Worm (Caenorhabditis elegans) whole organism, late embryonic: Measurements from ENCODE around the gene slc-30A9.
A peak's percentile ranks its signal among the peaks of the same experiment; 100 is the strongest.

Source experiments
- F13H6.1 ChIP-seq: sonication (generic microtip); optimal IDR thresholded peaks from 2 replicates; lab custom pipeline; 2016; ENCODE audit warnings: missing genetic modification characterization, missing compliant biosample characterization
- ceh-48 ChIP-seq: sonication (generic microtip); optimal IDR thresholded peaks from 2 replicates; lab custom pipeline; 2016; ENCODE audit warnings: missing genetic modification characterization, inconsistent platforms, missing compliant biosample characterization
- ceh-9 ChIP-seq: sonication (generic microtip); optimal IDR thresholded peaks from 2 replicates; lab custom pipeline; 2016; ENCODE audit warnings: mild to moderate bottlenecking, missing genetic modification characterization, inconsistent platforms, missing compliant biosample characterization
- dve-1 ChIP-seq: sonication (generic microtip); optimal IDR thresholded peaks from 2 replicates; lab custom pipeline; 2017; ENCODE audit warnings: antibody characterized with exemption, mild to moderate bottlenecking, missing genetic modification characterization, missing compliant biosample characterization
- elt-2 ChIP-seq: sonication (generic microtip); optimal IDR thresholded peaks from 2 replicates; lab custom pipeline; 2016; ENCODE audit warnings: missing genetic modification reagents, missing genetic modification characterization, missing compliant biosample characterization
- elt-4 ChIP-seq: sonication (generic microtip); optimal IDR thresholded peaks from 2 replicates; lab custom pipeline; 2016; ENCODE audit warnings: missing genetic modification characterization, missing compliant biosample characterization
- fkh-10 ChIP-seq: fragments of 150-350 bp; optimal IDR thresholded peaks from 2 replicates; lab custom pipeline; 2014; ENCODE audit warnings: missing biosample characterization, missing genetic modification reagents, missing genetic modification characterization
- hlh-6 ChIP-seq: sonication (generic microtip); optimal IDR thresholded peaks from 2 replicates; lab custom pipeline; 2016; ENCODE audit warnings: missing genotype, missing genetic modification characterization, missing compliant biosample characterization
- lim-6 ChIP-seq: sonication (generic microtip); optimal IDR thresholded peaks from 2 replicates; lab custom pipeline; 2016; ENCODE audit warnings: missing genetic modification characterization, missing compliant biosample characterization
- nhr-232 ChIP-seq: sonication (generic microtip); optimal IDR thresholded peaks from 2 replicates; lab custom pipeline; 2016; ENCODE audit warnings: missing genetic modification characterization, missing compliant biosample characterization
- odd-2 ChIP-seq: sonication (generic microtip); optimal IDR thresholded peaks from 2 replicates; lab custom pipeline; 2017; ENCODE audit warnings: antibody characterized with exemption, mild to moderate bottlenecking, missing genetic modification characterization, missing compliant biosample characterization
- pha-2 ChIP-seq: sonication (generic microtip); optimal IDR thresholded peaks from 2 replicates; lab custom pipeline; 2017; ENCODE audit warnings: mild to moderate bottlenecking, missing genetic modification characterization, missing compliant biosample characterization
- pros-1 ChIP-seq: fragments of 150-350 bp; optimal IDR thresholded peaks from 2 replicates; lab custom pipeline; 2014; ENCODE audit warnings: missing biosample characterization, missing genetic modification reagents, missing genetic modification characterization
- sox-2 ChIP-seq: fragments of 200-800 bp; sonication (Bioruptor generic); IDR thresholded peaks from 2 replicates; pipeline ENCODE4 v1.3.6; 2022; ENCODE audit warnings: missing genetic modification reagents, missing genetic modification characterization, missing compliant biosample characterization
- sox-4 ChIP-seq: sonication (generic microtip); optimal IDR thresholded peaks from 2 replicates; lab custom pipeline; 2017; ENCODE audit warnings: mild to moderate bottlenecking, missing genetic modification characterization, inconsistent platforms, missing compliant biosample characterization
- tbx-7 ChIP-seq: sonication (generic microtip); optimal IDR thresholded peaks from 2 replicates; lab custom pipeline; 2016; ENCODE audit warnings: missing genotype, missing genetic modification characterization, missing compliant biosample characterization
- unc-55 ChIP-seq: sonication (generic microtip); optimal IDR thresholded peaks from 2 replicates; lab custom pipeline; 2017; ENCODE audit warnings: missing biosample characterization, missing genetic modification reagents, missing genetic modification characterization
- unc-86 ChIP-seq: sonication (generic microtip); optimal IDR thresholded peaks from 2 replicates; lab custom pipeline; 2016; ENCODE audit warnings: missing genetic modification characterization, missing compliant biosample characterization

Gene slc-30A9

DNA sequence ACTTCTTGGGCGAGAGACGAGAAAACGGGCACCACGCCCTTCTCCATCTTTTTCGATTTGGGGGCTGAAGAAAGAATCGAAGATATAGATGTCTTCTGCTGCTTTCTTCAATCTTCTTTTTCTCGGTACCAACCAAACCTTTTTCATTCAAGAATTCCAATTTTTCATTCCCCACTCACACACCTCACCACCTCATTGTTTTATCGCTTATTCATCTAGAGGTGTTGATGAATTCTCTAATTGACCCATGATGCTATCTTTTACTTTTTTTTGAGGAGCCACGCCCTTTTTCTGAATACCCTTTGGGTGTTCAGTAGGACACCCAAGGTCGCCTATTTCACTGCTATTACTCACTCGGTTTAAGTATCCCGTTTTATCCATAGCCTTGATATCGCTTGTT lies 47.1 kb downstream of the slc-30A9 start:
- no peak for TF ChIP-seq fkh-10 (GFP tag; lab: Kevin White, UChicago)
- TF ChIP-seq pros-1 (tag; lab: Kevin White, UChicago): no peak
- TF ChIP-seq ceh-48 (tag; lab: Kevin White, UChicago): no peak
- TF ChIP-seq elt-2 (tag; lab: Kevin White, UChicago): no peak
- TF ChIP-seq elt-4 (tag; lab: Kevin White, UChicago): no peak
- TF ChIP-seq ceh-9 (tag; lab: Kevin White, UChicago): no peak
- no peak for TF ChIP-seq unc-55 (GFP tag; lab: Kevin White, UChicago)
- no peak for TF ChIP-seq hlh-6 (tag; lab: Kevin White, UChicago)
- no peak for TF ChIP-seq tbx-7
- TF ChIP-seq unc-86 (tag; lab: Kevin White, UChicago): no peak
- no peak for TF ChIP-seq sox-2 (GFP tag; lab: Robert Waterston, UW)
- TF ChIP-seq sox-4: no peak
- no peak for TF ChIP-seq pha-2 (tag; lab: Kevin White, UChicago)
- no peak for TF ChIP-seq F13H6.1 (tag; lab: Kevin White, UChicago)
- TF ChIP-seq lim-6 (tag; lab: Kevin White, UChicago): no peak

DNA sequence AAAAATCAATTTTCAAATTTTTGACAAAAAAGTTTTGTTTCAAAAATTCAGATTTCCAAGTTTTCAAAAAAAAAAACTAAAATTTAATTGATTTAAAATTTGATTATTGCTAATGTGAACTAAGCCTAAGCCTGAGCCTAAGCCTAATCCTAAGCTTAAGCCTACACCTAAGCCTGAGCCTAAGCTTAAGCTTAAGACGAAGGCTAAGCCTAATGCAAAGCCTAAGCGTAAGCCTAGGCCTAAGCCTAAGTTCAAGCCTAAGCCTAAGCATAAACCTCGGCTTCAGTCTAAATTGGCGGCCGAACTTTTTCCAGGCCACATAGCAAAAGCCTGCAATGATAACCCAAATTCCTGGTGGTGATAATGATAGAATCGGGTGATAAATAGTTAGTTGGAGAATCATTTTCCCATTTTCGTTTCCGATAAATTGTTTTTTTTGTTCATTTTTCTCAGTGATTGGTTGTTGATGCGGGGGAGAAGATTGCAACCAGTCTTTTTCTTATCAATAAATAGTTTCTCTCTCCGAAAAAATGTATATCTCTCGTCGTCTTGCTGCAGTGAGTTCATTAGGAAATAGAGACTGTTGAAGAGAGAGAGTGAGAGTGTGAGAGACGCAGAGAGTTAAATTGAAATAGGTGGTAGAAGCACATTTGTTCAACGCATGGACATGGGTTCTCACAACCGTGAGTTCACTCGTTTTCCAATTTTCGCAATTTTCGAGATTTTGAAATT lies 51.3 kb downstream of the slc-30A9 start:
- TF ChIP-seq ceh-48 (tag; lab: Kevin White, UChicago): no peak
- TF ChIP-seq odd-2: no peak
- TF ChIP-seq dve-1: peak; percentile 52
- TF ChIP-seq elt-2 (tag; lab: Kevin White, UChicago): no peak
- TF ChIP-seq, all 69 proteins: peak for 1

DNA sequence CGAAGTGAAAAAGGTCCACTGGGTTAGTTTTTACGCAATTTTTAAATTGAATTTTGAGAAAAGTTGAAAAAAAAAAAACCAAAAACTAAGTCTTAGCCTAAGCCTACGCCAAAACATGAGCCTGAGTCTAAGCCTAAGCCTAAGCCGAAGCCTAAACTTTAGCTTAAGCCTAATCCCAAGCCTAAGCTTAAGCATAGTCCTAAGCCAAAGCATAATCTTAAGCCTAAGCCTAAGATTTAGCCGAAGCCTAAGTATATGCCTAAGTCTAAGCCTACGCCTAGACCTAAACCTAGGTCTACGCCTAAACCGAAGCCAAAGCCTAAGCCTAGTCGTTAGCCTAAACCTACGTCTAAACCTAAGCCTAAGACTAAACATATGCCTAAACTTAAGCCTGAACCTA lies 57.0 kb downstream of the slc-30A9 start:
- TF ChIP-seq dve-1: peak; percentile 75
- TF ChIP-seq nhr-232 (tag; lab: Kevin White, UChicago): no peak
